Fruit fly (Drosophila melanogaster) S2 (cell line): ENCODE results near the gene CG11791.

Source experiments
- CG8478 ChIP-seq: fragments of >200 bp; optimal IDR thresholded peaks from 2 replicates; lab custom pipeline; 2018
- CTCF ChIP-seq, 2 experiments: fragments of >200 bp; optimal IDR thresholded peaks; 2 replicates each; lab custom pipeline; 2018

DNA sequence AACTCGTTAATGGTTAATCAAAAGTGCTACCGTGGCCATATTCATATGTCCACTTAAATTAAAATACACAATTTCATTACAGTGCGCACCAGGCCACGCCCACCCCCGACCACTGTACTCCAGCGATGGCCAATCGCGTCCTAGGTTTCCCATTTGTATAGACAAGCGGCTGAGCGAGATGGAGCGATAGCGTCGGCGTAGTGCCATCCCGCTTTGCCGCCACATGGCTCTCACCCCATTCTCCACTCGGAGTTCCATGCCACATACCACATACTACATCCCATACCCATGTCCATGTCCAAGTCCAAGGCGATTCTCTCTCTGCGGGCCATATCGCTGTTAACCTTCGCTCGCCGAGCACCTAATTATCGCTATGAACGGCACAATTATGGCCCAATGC is 31.0 kb downstream of the CG11791 start:
- peak in 1 of 2 experiments; percentile 30 for TF ChIP-seq CTCF (optimal IDR thresholded peaks at IDR 0.05; lab: Kevin White, UChicago)
- no peak for TF ChIP-seq CG8478 (lab: Kevin White, UChicago)
